Fruit fly (Drosophila melanogaster): Measurements from ENCODE around the gene mri.

dm6 chr3L:171729-172128 lies 28.2 kb upstream of the mri start:
- TF ChIP-seq pan (optimal IDR thresholded peaks at IDR 0.05) (no peak), CG8478 (optimal IDR thresholded peaks at IDR 0.05) (no peak), usp (GFP tag; optimal IDR thresholded peaks at IDR 0.05) (no peak)

Measured in whole organism.